Worm (Caenorhabditis elegans): ENCODE measurements around the gene alp-1.

- TF ChIP-seq zag-1 (tag; optimal IDR thresholded peaks at IDR 0.05) (no peak), daf-12 (tag; optimal IDR thresholded peaks at IDR 0.05) (no peak), aha-1 (tag) (peak; percentile 80), snpc-4 (tag; optimal IDR thresholded peaks at IDR 0.05) (no peak), zfp-3 (GFP tag; conservative IDR thresholded peaks at IDR 0.05) (no peak), daf-8 (GFP tag; IDR thresholded peaks at IDR 0.05) (no peak), ama-1 (optimal IDR thresholded peaks at IDR 0.05) (no peak), nhr-11 (tag; optimal IDR thresholded peaks at IDR 0.05) (no peak)
Measured at ce11 chrIV:8906164-8906563, 53.9 kb downstream of the alp-1 start, which contains the start of gene C27B7.6.

Data from whole organism, L4 larva.